Fruit fly (Drosophila melanogaster) whole organism, embryonic: ENCODE results near the gene CG43707.

Experiments
- C15 ChIP-seq: fragments of 200-800 bp; sonication (Bioruptor generic); IDR thresholded peaks from 3 replicates; pipeline ENCODE4 v1.3.6; 2022; ENCODE audit warnings: missing biosample characterization, missing genetic modification characterization
- CG10267 ChIP-seq: fragments of 200-800 bp; sonication (Bioruptor generic); optimal IDR thresholded peaks from 2 replicates; lab custom pipeline; 2018; ENCODE audit warnings: missing biosample characterization, mild to moderate bottlenecking, missing genetic modification characterization, moderate library complexity
- CG11456 ChIP-seq: fragments of 200-800 bp; sonication (Bioruptor generic); IDR thresholded peaks from 3 replicates; pipeline ENCODE4 v1.3.6; 2022; ENCODE audit warnings: missing biosample characterization, missing genetic modification characterization
- CG1233 ChIP-seq: fragments of 200-800 bp; sonication (Bioruptor generic); optimal IDR thresholded peaks from 4 replicates; lab custom pipeline; 2018; ENCODE audit warnings: missing biosample characterization, mild to moderate bottlenecking, missing genetic modification characterization
- CG12659 ChIP-seq: fragments of 200-800 bp; sonication (Bioruptor generic); optimal IDR thresholded peaks from 3 replicates; lab custom pipeline; 2017; ENCODE audit warnings: mild to moderate bottlenecking, missing biosample characterization, missing genetic modification reagents, missing genetic modification characterization
- CG13775 ChIP-seq: fragments of 200-800 bp; sonication (Bioruptor generic); optimal IDR thresholded peaks from 3 replicates; lab custom pipeline; 2017; ENCODE audit warnings: missing biosample characterization, mild to moderate bottlenecking, missing genetic modification characterization
- CG13894 ChIP-seq: fragments of 200-800 bp; sonication (Bioruptor generic); optimal IDR thresholded peaks from 3 replicates; lab custom pipeline; 2018; ENCODE audit warnings: missing biosample characterization, mild to moderate bottlenecking, missing genetic modification characterization, moderate library complexity
- CG14050 ChIP-seq: fragments of 200-800 bp; sonication (Bioruptor generic); IDR thresholded peaks from 3 replicates; pipeline ENCODE4 v1.3.6; 2022; ENCODE audit warnings: missing biosample characterization, missing genetic modification characterization
- CG14667 ChIP-seq: fragments of 200-800 bp; sonication (Bioruptor generic); IDR thresholded peaks from 2 replicates; pipeline ENCODE4 v1.3.6; 2022; ENCODE audit warnings: missing biosample characterization, missing genetic modification characterization
- CG1529 ChIP-seq: fragments of 200-800 bp; sonication (Bioruptor generic); optimal IDR thresholded peaks from 3 replicates; lab custom pipeline; 2018; ENCODE audit warnings: missing biosample characterization, missing genetic modification characterization
- CG15696 ChIP-seq: fragments of 200-800 bp; sonication (Bioruptor generic); optimal IDR thresholded peaks from 2 replicates; lab custom pipeline; 2019; ENCODE audit warnings: missing biosample characterization, mild to moderate bottlenecking, missing genetic modification characterization, moderate library complexity
- CG32532 ChIP-seq: fragments of 200-800 bp; sonication (Bioruptor generic); IDR thresholded peaks from 2 replicates; pipeline ENCODE4 v1.3.6; 2022; ENCODE audit warnings: missing biosample characterization, missing genetic modification characterization
- CG32767 ChIP-seq: fragments of 200-800 bp; sonication (Bioruptor generic); IDR thresholded peaks from 2 replicates; pipeline ENCODE4 v1.3.6; 2022; ENCODE audit warnings: missing biosample characterization, missing genetic modification characterization
- CG4404 ChIP-seq: fragments of 200-800 bp; sonication (Bioruptor generic); IDR thresholded peaks from 2 replicates; pipeline ENCODE4 v1.3.6; 2022; ENCODE audit warnings: missing biosample characterization, missing genetic modification characterization
- CG4424 ChIP-seq: fragments of 200-800 bp; sonication (Bioruptor generic); optimal IDR thresholded peaks from 3 replicates; lab custom pipeline; 2016; ENCODE audit warnings: missing biosample characterization, missing genetic modification characterization
- CG6689 ChIP-seq: fragments of 200-800 bp; sonication (Bioruptor generic); IDR thresholded peaks from 2 replicates; pipeline ENCODE4 v1.3.6; 2022; ENCODE audit warnings: missing biosample characterization, missing genetic modification characterization
- CG6813 ChIP-seq: fragments of 200-800 bp; sonication (Bioruptor generic); optimal IDR thresholded peaks from 2 replicates; lab custom pipeline; 2017; ENCODE audit warnings: missing biosample characterization, missing genetic modification characterization, mild to moderate bottlenecking, moderate library complexity, missing genetic modification reagents
- CG7786 ChIP-seq: fragments of 200-800 bp; sonication (Bioruptor generic); optimal IDR thresholded peaks from 2 replicates; lab custom pipeline; 2016; ENCODE audit warnings: missing biosample characterization, missing genetic modification characterization
- CG8359 ChIP-seq: fragments of 200-800 bp; sonication (Bioruptor generic); optimal IDR thresholded peaks from 2 replicates; lab custom pipeline; 2017; ENCODE audit warnings: missing biosample characterization, mild to moderate bottlenecking, missing genetic modification characterization, borderline replicate concordance
- CG8478 ChIP-seq: fragments of >200 bp; optimal IDR thresholded peaks from 2 replicates; lab custom pipeline; 2018
- CG8765 ChIP-seq: fragments of 200-800 bp; sonication (Bioruptor generic); IDR thresholded peaks from 2 replicates; pipeline ENCODE4 v1.3.6; 2022; ENCODE audit warnings: missing biosample characterization, missing genetic modification characterization
- CoRest ChIP-seq: fragments of 200-800 bp; sonication (Bioruptor generic); optimal IDR thresholded peaks from 3 replicates; lab custom pipeline; 2018; ENCODE audit warnings: missing biosample characterization, mild to moderate bottlenecking, missing genetic modification characterization, moderate library complexity
- Dfd ChIP-seq, 2 experiments: fragments of >200 bp; optimal IDR thresholded peaks; 2 replicates each; lab custom pipeline; 2017; ENCODE audit warnings: missing biosample characterization in 2 of 2, missing genetic modification characterization in 2 of 2
- Dll ChIP-seq: fragments of 200-800 bp; sonication (Bioruptor generic); IDR thresholded peaks from 4 replicates; pipeline ENCODE4 v1.3.6; 2022; ENCODE audit warnings: missing biosample characterization, missing genetic modification characterization; ENCODE audit not compliant: partially characterized antibody
- GATAe ChIP-seq: fragments of 200-800 bp; sonication (Bioruptor generic); conservative IDR thresholded peaks from 2 replicates; pipeline ENCODE4 v1.3.6; 2022; ENCODE audit warnings: missing biosample characterization, missing genetic modification characterization
- MESR4 ChIP-seq: fragments of 200-800 bp; sonication (Bioruptor generic); optimal IDR thresholded peaks from 2 replicates; lab custom pipeline; 2018; ENCODE audit warnings: missing biosample characterization, mild to moderate bottlenecking, missing genetic modification characterization, moderate library complexity
- Mes4 ChIP-seq: fragments of 200-800 bp; sonication (Bioruptor generic); optimal IDR thresholded peaks from 2 replicates; lab custom pipeline; 2016; ENCODE audit warnings: missing biosample characterization, missing genetic modification characterization
- Neu2 ChIP-seq: fragments of 200-800 bp; sonication (Bioruptor generic); optimal IDR thresholded peaks from 3 replicates; lab custom pipeline; 2016; ENCODE audit warnings: missing biosample characterization, missing genetic modification characterization, borderline replicate concordance
- Sin3A ChIP-seq: fragments of >200 bp; optimal IDR thresholded peaks from 2 replicates; lab custom pipeline; 2018
- Sry-β ChIP-seq: fragments of 200-800 bp; sonication (Bioruptor generic); optimal IDR thresholded peaks from 2 replicates; lab custom pipeline; 2018; ENCODE audit warnings: missing biosample characterization, mild to moderate bottlenecking, missing genetic modification characterization, moderate library complexity
- Tbp ChIP-seq: fragments of >200 bp; optimal IDR thresholded peaks from 2 replicates; lab custom pipeline; 2018; ENCODE audit warnings: missing biosample characterization, missing genetic modification characterization
- ase ChIP-seq: fragments of 200-800 bp; sonication (Bioruptor generic); IDR thresholded peaks from 3 replicates; pipeline ENCODE4 v1.3.6; 2022; ENCODE audit warnings: missing biosample characterization, missing genetic modification characterization
- ato ChIP-seq: fragments of 200-800 bp; sonication (Bioruptor generic); IDR thresholded peaks from 2 replicates; pipeline ENCODE4 v1.3.6; 2022; ENCODE audit warnings: missing biosample characterization, missing genetic modification characterization; ENCODE audit not compliant: partially characterized antibody
- corto ChIP-seq: fragments of 200-800 bp; sonication (Bioruptor generic); optimal IDR thresholded peaks from 2 replicates; lab custom pipeline; 2016; ENCODE audit warnings: missing biosample characterization, mild to moderate bottlenecking, missing genetic modification characterization, moderate library complexity
- crol ChIP-seq: fragments of 200-800 bp; sonication (Bioruptor generic); IDR thresholded peaks from 2 replicates; pipeline ENCODE4 v1.3.6; 2022; ENCODE audit warnings: missing biosample characterization, missing genetic modification characterization
- danr ChIP-seq: fragments of 200-800 bp; sonication (Bioruptor generic); IDR thresholded peaks from 2 replicates; pipeline ENCODE4 v1.3.6; 2022; ENCODE audit warnings: missing biosample characterization, missing genetic modification characterization
- dpn ChIP-seq, 2 experiments: fragments of 200-800 bp; sonication (Bioruptor generic); optimal IDR thresholded peaks; 3 replicates each; lab custom pipeline; 2016; ENCODE audit warnings: missing biosample characterization in 2 of 2, missing genetic modification characterization in 2 of 2
- ewg ChIP-seq: fragments of 200-800 bp; sonication (Bioruptor generic); optimal IDR thresholded peaks from 3 replicates; lab custom pipeline; 2017; ENCODE audit warnings: mild to moderate bottlenecking, missing biosample characterization, missing genetic modification reagents, missing genetic modification characterization
- fd3F ChIP-seq: fragments of 200-800 bp; sonication (Bioruptor generic); optimal IDR thresholded peaks from 2 replicates; lab custom pipeline; 2018; ENCODE audit warnings: missing biosample characterization, mild to moderate bottlenecking, missing genetic modification characterization, moderate library complexity
- hkb ChIP-seq, 2 experiments: fragments of 200-800 bp in 1 of 2; fragments of >200 bp in 1 of 2; sonication (Bioruptor generic) in 1 of 2; IDR thresholded peaks in 1 of 2; optimal IDR thresholded peaks in 1 of 2; 2 replicates each; pipeline versions ENCODE4 v1.3.6 to Lab custom; 2017 to 2022; ENCODE audit warnings: missing biosample characterization in 1 of 2, missing genetic modification characterization in 1 of 2
- odd ChIP-seq: fragments of 200-800 bp; sonication (Bioruptor generic); optimal IDR thresholded peaks from 2 replicates; lab custom pipeline; 2017; ENCODE audit warnings: missing biosample characterization, mild to moderate bottlenecking, missing genetic modification characterization
- psq ChIP-seq: fragments of 200-800 bp; sonication (Bioruptor generic); optimal IDR thresholded peaks from 2 replicates; lab custom pipeline; 2017; ENCODE audit warnings: missing biosample characterization, missing genetic modification characterization
- pzg ChIP-seq: fragments of 200-800 bp; sonication (Bioruptor generic); optimal IDR thresholded peaks from 3 replicates; lab custom pipeline; 2018; ENCODE audit warnings: missing biosample characterization, mild to moderate bottlenecking, missing genetic modification characterization, moderate library complexity
- ranshi ChIP-seq: fragments of 200-800 bp; sonication (Bioruptor generic); IDR thresholded peaks from 2 replicates; pipeline ENCODE4 v1.3.6; 2022; ENCODE audit warnings: missing biosample characterization, missing genetic modification characterization
- rib ChIP-seq: fragments of 200-800 bp; sonication (Bioruptor generic); IDR thresholded peaks from 2 replicates; pipeline ENCODE4 v1.3.6; 2022; ENCODE audit warnings: missing biosample characterization, missing genetic modification characterization
- sc ChIP-seq, 3 experiments: fragments of >200 bp in 2 of 3; fragments of 200-800 bp in 1 of 3; sonication (Bioruptor generic) in 1 of 3; optimal IDR thresholded peaks; 2 replicates in 2 of 3; 3 replicates in 1 of 3; lab custom pipeline; 2017; ENCODE audit warnings: mild to moderate bottlenecking in 1 of 3, missing biosample characterization in 1 of 3, missing genetic modification characterization in 1 of 3, missing genetic modification reagents in 1 of 3
- scrt ChIP-seq: fragments of 200-800 bp; sonication (Bioruptor generic); optimal IDR thresholded peaks from 2 replicates; lab custom pipeline; 2018; ENCODE audit warnings: missing biosample characterization, mild to moderate bottlenecking, missing genetic modification characterization, moderate library complexity
- sr ChIP-seq: fragments of 200-800 bp; sonication (Bioruptor generic); IDR thresholded peaks from 3 replicates; pipeline ENCODE4 v1.3.6; 2022; ENCODE audit warnings: missing biosample characterization, missing genetic modification characterization
- wor ChIP-seq: fragments of 200-800 bp; sonication (Bioruptor generic); IDR thresholded peaks from 2 replicates; pipeline ENCODE4 v1.3.6; 2022; ENCODE audit warnings: missing biosample characterization, missing genetic modification characterization
- zen2 ChIP-seq: fragments of 200-800 bp; sonication (Bioruptor generic); IDR thresholded peaks from 3 replicates; pipeline ENCODE4 v1.3.6; 2022; ENCODE audit warnings: missing biosample characterization, missing genetic modification characterization; ENCODE audit not compliant: partially characterized antibody
- zfh1 ChIP-seq: fragments of 200-800 bp; sonication (Bioruptor generic); IDR thresholded peaks from 3 replicates; pipeline ENCODE4 v1.3.6; 2022; ENCODE audit warnings: missing biosample characterization, missing genetic modification characterization

CG43707 gene

dm6 chr2L:3712949-3713416 lies 44.1 kb upstream of the CG43707 start, which contains the start of the genes CG31955 and CG2818 (continued):
- no peak for TF ChIP-seq CG32767 (GFP tag; lab: Robert Waterston, UW)
- TF ChIP-seq sr, result no peak
- TF ChIP-seq CG8359 (GFP tag; lab: Kevin White, UChicago), result no peak
- no peak for TF ChIP-seq CG14050 (GFP tag; lab: Robert Waterston, UW)
- no peak for TF ChIP-seq CG1529 (GFP tag; lab: Kevin White, UChicago)
- no peak for TF ChIP-seq rib (GFP tag; lab: Robert Waterston, UW)
- TF ChIP-seq CG32532 (GFP tag; lab: Robert Waterston, UW), result no peak
- TF ChIP-seq CG13775 (GFP tag; lab: Kevin White, UChicago), result no peak
- peak; percentile 71 for TF ChIP-seq pzg (GFP tag; lab: Kevin White, UChicago)
- peak; percentile 38; the same call in 1 of the 3 replicates for TF ChIP-seq zen2 (GFP tag; lab: Robert Waterston, UW)
- TF ChIP-seq danr (GFP tag; lab: Robert Waterston, UW), result no peak
- TF ChIP-seq ase, result no peak
- peak; percentile 38 for TF ChIP-seq Sin3A (lab: Kevin White, UChicago)
- TF ChIP-seq CG11456, result no peak
- no peak for TF ChIP-seq CG8765 (GFP tag; lab: Robert Waterston, UW)
- TF ChIP-seq CG7786 (GFP tag; lab: Kevin White, UChicago), result no peak
- no peak for TF ChIP-seq CG6813 (GFP tag; lab: Kevin White, UChicago)
- TF ChIP-seq scrt, result no peak
- TF ChIP-seq Sry-β (GFP tag; lab: Kevin White, UChicago), result no peak
- TF ChIP-seq psq, result no peak
- no peak for TF ChIP-seq odd (GFP tag; lab: Kevin White, UChicago)
- no peak for TF ChIP-seq CG6689 (GFP tag; lab: Robert Waterston, UW)
- no peak for TF ChIP-seq CG1233
- no peak for TF ChIP-seq C15
- no peak for TF ChIP-seq ewg (GFP tag; lab: Kevin White, UChicago)
- 0 out of 2 replicates have a peak, but pooled peaks have one; percentile 25 for TF ChIP-seq GATAe (GFP tag; lab: Robert Waterston, UW)
- peak; percentile 62; the same call in 1 of the 2 replicates for TF ChIP-seq ranshi
- TF ChIP-seq dpn (GFP tag; optimal IDR thresholded peaks at IDR 0.05; lab: Kevin White, UChicago), result peak in 1 of 2 experiments; percentile 14
- TF ChIP-seq CG4424 (GFP tag; lab: Kevin White, UChicago), result no peak
- TF ChIP-seq Tbp (GFP tag; lab: Kevin White, UChicago), result no peak
- no peak for TF ChIP-seq CG4404
- peak; percentile 18 for TF ChIP-seq CG10267 (tag; lab: Kevin White, UChicago)
- TF ChIP-seq CG13894 (tag; lab: Kevin White, UChicago), result peak; percentile 40
- no peak for TF ChIP-seq CG14667
- no peak for TF ChIP-seq wor
- peak; percentile 47 for TF ChIP-seq CoRest (tag; lab: Kevin White, UChicago)
- TF ChIP-seq CG15696 (tag; lab: Kevin White, UChicago), result no peak
- TF ChIP-seq Mes4 (GFP tag; lab: Kevin White, UChicago), result no peak
- TF ChIP-seq Dfd (GFP tag; optimal IDR thresholded peaks at IDR 0.05; lab: Kevin White, UChicago), result no peak
- TF ChIP-seq ato, result no peak
- no peak for TF ChIP-seq corto (GFP tag; lab: Kevin White, UChicago)
- peak; percentile 82 for TF ChIP-seq Dll (GFP tag; lab: Robert Waterston, UW)
- TF ChIP-seq Neu2, result no peak
- no peak for TF ChIP-seq MESR4 (GFP tag; lab: Kevin White, UChicago)
- peak; percentile 46 for TF ChIP-seq CG12659 (GFP tag; lab: Kevin White, UChicago)
- TF ChIP-seq CG8478 (lab: Kevin White, UChicago), result no peak
- no peak for TF ChIP-seq hkb (optimal IDR thresholded peaks at IDR 0.05; lab: Kevin White, UChicago)
- TF ChIP-seq hkb (GFP tag; IDR thresholded peaks at IDR 0.05; lab: Robert Waterston, UW), result no peak
- TF ChIP-seq zfh1, result no peak
- no peak for TF ChIP-seq fd3F (GFP tag; lab: Kevin White, UChicago)
- no peak for TF ChIP-seq crol (GFP tag; lab: Robert Waterston, UW)
- TF ChIP-seq sc (optimal IDR thresholded peaks at IDR 0.05; lab: Kevin White, UChicago), result no peak
- TF ChIP-seq sc (GFP tag; optimal IDR thresholded peaks at IDR 0.05; lab: Kevin White, UChicago), result no peak
